Worm (Caenorhabditis elegans) whole organism, late embryonic: Measurements from ENCODE around the gene Y54G11A.14.

Experiments
- K02D7.2 ChIP-seq: sonication (generic microtip); optimal IDR thresholded peaks from 2 replicates; lab custom pipeline; 2017; ENCODE audit warnings: mild to moderate bottlenecking, missing genetic modification characterization, missing compliant biosample characterization
- ama-1 ChIP-seq: fragments of 150-350 bp; optimal IDR thresholded peaks from 2 replicates; lab custom pipeline; 2014
- ceh-31 ChIP-seq: sonication (generic microtip); optimal IDR thresholded peaks from 2 replicates; lab custom pipeline; 2016; ENCODE audit warnings: missing genetic modification characterization, missing compliant biosample characterization
- ceh-45 ChIP-seq: fragments of 200-800 bp; sonication (Bioruptor generic); IDR thresholded peaks from 2 replicates; pipeline ENCODE4 v1.3.6; 2022; ENCODE audit warnings: missing genetic modification reagents, missing genetic modification characterization, missing compliant biosample characterization
- fkh-10 ChIP-seq: fragments of 150-350 bp; optimal IDR thresholded peaks from 2 replicates; lab custom pipeline; 2014; ENCODE audit warnings: missing biosample characterization, missing genetic modification reagents, missing genetic modification characterization
- fkh-6 ChIP-seq: sonication (generic microtip); optimal IDR thresholded peaks from 2 replicates; lab custom pipeline; 2016; ENCODE audit warnings: missing genetic modification characterization, missing compliant biosample characterization
- hlh-30 ChIP-seq: sonication (generic microtip); optimal IDR thresholded peaks from 2 replicates; lab custom pipeline; 2017; ENCODE audit warnings: antibody characterized with exemption, missing genetic modification characterization, missing compliant biosample characterization; ENCODE audit not compliant: insufficient read depth
- lin-11 ChIP-seq: fragments of 200-800 bp; sonication (Bioruptor generic); optimal IDR thresholded peaks from 2 replicates; lab custom pipeline; 2018; ENCODE audit warnings: mild to moderate bottlenecking, missing genetic modification characterization, missing compliant biosample characterization
- npax-4 ChIP-seq: sonication (generic microtip); optimal IDR thresholded peaks from 2 replicates; lab custom pipeline; 2016; ENCODE audit warnings: missing genetic modification characterization, missing compliant biosample characterization
- pqm-1 ChIP-seq: sonication (generic microtip); optimal IDR thresholded peaks from 2 replicates; lab custom pipeline; 2016; ENCODE audit warnings: missing genetic modification characterization, missing compliant biosample characterization
- sox-4 ChIP-seq: sonication (generic microtip); optimal IDR thresholded peaks from 2 replicates; lab custom pipeline; 2017; ENCODE audit warnings: mild to moderate bottlenecking, missing genetic modification characterization, inconsistent platforms, missing compliant biosample characterization
- syd-9 ChIP-seq: sonication (generic microtip); optimal IDR thresholded peaks from 2 replicates; lab custom pipeline; 2016; ENCODE audit warnings: mild to moderate bottlenecking, missing genetic modification characterization, moderate library complexity, missing compliant biosample characterization
- tbx-7 ChIP-seq: sonication (generic microtip); optimal IDR thresholded peaks from 2 replicates; lab custom pipeline; 2016; ENCODE audit warnings: missing genotype, missing genetic modification characterization, missing compliant biosample characterization
- ztf-16 ChIP-seq: sonication (generic microtip); optimal IDR thresholded peaks from 2 replicates; lab custom pipeline; 2017; ENCODE audit warnings: missing genetic modification characterization, missing compliant biosample characterization

- TF ChIP-seq K02D7.2 (no peak), syd-9 (tag; lab: Kevin White, UChicago) (no peak), npax-4 (tag; lab: Kevin White, UChicago) (no peak), lin-11 (tag; lab: Kevin White, UChicago) (no peak), tbx-7 (no peak), ceh-31 (tag; lab: Kevin White, UChicago) (no peak), ztf-16 (tag; lab: Kevin White, UChicago) (no peak), sox-4 (tag; lab: Kevin White, UChicago) (no peak), pqm-1 (no peak), ceh-45 (no peak), ama-1 (no peak), hlh-30 (tag; lab: Kevin White, UChicago) (no peak), fkh-10 (GFP tag; lab: Kevin White, UChicago) (no peak), fkh-6 (no peak)
These were observed 23.6 kb upstream of the Y54G11A.14 start for ce11 chrII:14294390-14294789.
